Worm (Caenorhabditis elegans) whole organism, L4 larva: ENCODE results near the gene F22B7.3.

ENCODE experiments used
- dpl-1 ChIP-seq: fragments of 150-350 bp; optimal IDR thresholded peaks from 2 replicates; lab custom pipeline; 2014; ENCODE audit warnings: missing biosample characterization, missing genetic modification reagents, missing genetic modification characterization
- jun-1 ChIP-seq: fragments of 150-350 bp; optimal IDR thresholded peaks from 2 replicates; lab custom pipeline; 2014; ENCODE audit warnings: missing biosample characterization, missing genetic modification reagents, missing genetic modification characterization
- lin-13 ChIP-seq: fragments of 150-350 bp; optimal IDR thresholded peaks from 2 replicates; lab custom pipeline; 2014; ENCODE audit warnings: missing biosample characterization, missing genetic modification reagents, missing genetic modification characterization
- lin-39 ChIP-seq: fragments of 150-350 bp; optimal IDR thresholded peaks from 2 replicates; lab custom pipeline; 2014; ENCODE audit warnings: missing biosample characterization, missing genetic modification reagents, missing genetic modification characterization
- rbr-2 ChIP-seq: sonication (generic microtip); optimal IDR thresholded peaks from 2 replicates; lab custom pipeline; 2016; ENCODE audit warnings: missing genotype, missing genetic modification characterization, missing compliant biosample characterization
- saeg-2 ChIP-seq: fragments of 200-800 bp; sonication (Bioruptor generic); IDR thresholded peaks from 2 replicates; pipeline ENCODE4 v1.3.6; 2022; ENCODE audit warnings: missing genetic modification reagents, missing genetic modification characterization, missing compliant biosample characterization
- skn-1 ChIP-seq: fragments of 150-350 bp; optimal IDR thresholded peaks from 2 replicates; lab custom pipeline; 2014; ENCODE audit warnings: missing biosample characterization, missing genetic modification characterization
- tra-1 ChIP-seq: fragments of 200-800 bp; sonication (Bioruptor generic); IDR thresholded peaks from 2 replicates; pipeline ENCODE4 v1.3.6; 2022; ENCODE audit warnings: missing genetic modification reagents, missing genetic modification characterization, missing compliant biosample characterization
- unc-130 ChIP-seq: sonication (generic microtip); optimal IDR thresholded peaks from 2 replicates; lab custom pipeline; 2016; ENCODE audit warnings: missing genetic modification reagents, missing genetic modification characterization, missing compliant biosample characterization

DNA sequence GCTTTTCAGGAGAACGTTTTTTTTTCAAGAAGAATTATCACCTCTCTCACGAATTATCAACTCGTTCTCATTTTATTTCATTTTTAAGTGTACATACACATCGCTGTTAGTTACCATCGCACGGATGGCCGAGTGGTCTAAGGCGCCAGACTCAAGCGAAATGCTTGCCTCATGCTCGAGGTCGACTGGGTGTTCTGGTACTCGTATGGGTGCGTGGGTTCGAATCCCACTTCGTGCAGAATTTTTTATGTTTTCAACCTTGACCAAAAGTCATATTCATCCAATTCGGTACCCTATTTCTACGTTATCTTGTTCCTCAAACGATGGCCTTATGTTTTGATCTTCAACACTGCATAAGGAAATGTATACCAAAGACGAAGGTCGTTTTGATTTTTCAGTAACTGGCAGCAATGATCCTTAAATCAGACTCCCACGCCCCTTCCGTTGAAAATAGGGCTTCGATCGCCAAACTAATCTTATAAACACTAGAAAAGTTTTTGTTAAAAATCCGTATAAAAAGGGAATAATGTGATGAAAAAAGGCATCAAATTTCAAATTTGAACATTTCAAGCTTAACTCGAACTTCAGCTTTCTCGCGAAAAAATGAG lies 9.4 kb upstream of the F22B7.3 start, which contains the start of gene fip-1:
- TF ChIP-seq skn-1 (no peak), tra-1 (peak; percentile 70; the same call in 1 of the 2 replicates), dpl-1 (GFP tag; lab: Kevin White, UChicago) (no peak), rbr-2 (tag; lab: Kevin White, UChicago) (peak; percentile 15), lin-13 (GFP tag; lab: Kevin White, UChicago) (peak; percentile 16), jun-1 (tag; lab: Kevin White, UChicago) (no peak), unc-130 (GFP tag; lab: Kevin White, UChicago) (peak; percentile 33), saeg-2 (no peak), lin-39 (tag; lab: Kevin White, UChicago) (no peak)
